Fruit fly (Drosophila melanogaster): ENCODE data around the gene Mkp3.
A peak's percentile ranks its signal among the peaks of the same experiment; 100 is the strongest.

Mkp3 gene

DNA sequence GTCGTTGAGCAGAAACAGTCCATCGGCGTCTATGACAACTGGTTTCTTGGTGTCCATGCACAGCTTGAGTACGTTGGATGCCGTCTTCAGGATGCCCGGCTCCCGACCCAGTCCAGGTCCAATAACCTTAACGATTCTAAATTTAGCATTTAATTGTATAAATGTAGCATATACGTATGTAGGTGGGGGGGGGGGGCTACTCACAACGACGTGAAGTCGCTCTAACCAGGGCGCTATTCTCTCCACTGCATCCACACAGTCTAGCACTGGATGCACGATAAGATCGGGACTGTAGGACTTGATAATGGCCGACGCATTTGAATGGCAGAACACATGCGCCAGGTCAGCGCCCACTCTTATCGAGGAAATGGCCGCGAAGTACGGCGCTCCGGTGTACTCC is 10.9 kb upstream of the Mkp3 start:
- TF ChIP-seq Mio (GFP tag; optimal IDR thresholded peaks at IDR 0.05) (no peak), N (GFP tag; optimal IDR thresholded peaks at IDR 0.05) (no peak), woc (GFP tag; optimal IDR thresholded peaks at IDR 0.05) (no peak), Sp1 (GFP tag; optimal IDR thresholded peaks at IDR 0.05) (no peak), Myc (optimal IDR thresholded peaks at IDR 0.05) (no peak), Dfd (GFP tag; optimal IDR thresholded peaks at IDR 0.05) (peak; percentile 59), Dif (GFP tag; optimal IDR thresholded peaks at IDR 0.05; ENCODE audit: partially characterized antibody) (no peak), pan (optimal IDR thresholded peaks at IDR 0.05) (no peak)

DNA sequence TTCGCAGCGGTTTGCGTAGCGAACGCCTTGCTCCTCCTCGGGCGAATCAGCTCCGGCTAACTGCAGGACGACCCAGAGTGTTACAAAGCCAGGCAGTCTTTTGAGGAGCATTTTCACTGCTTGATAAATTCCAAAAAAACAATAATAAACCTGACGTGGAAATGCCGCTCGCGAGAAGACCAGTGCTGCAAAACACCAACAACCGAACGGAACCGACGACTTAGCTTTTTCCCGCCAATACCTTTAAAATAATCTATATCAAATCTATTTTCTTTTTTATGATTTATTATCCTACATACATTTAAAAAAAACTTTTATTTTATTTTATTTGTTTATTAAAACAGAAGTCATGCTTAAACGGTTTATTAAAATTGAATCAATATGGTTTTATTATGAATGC is 9.8 kb upstream of the Mkp3 start, which contains the start of gene CNPYb:
CNPYb (minus strand) TSS at position 186 of the 400 bp plus-strand sequence.
- TF ChIP-seq woc (GFP tag; optimal IDR thresholded peaks at IDR 0.05) (peak; percentile 34), h (GFP tag; optimal IDR thresholded peaks at IDR 0.05) (no peak), CG9705 (GFP tag; optimal IDR thresholded peaks at IDR 0.05) (peak; percentile 6), Myc (optimal IDR thresholded peaks at IDR 0.05) (peak; percentile 72), sage (GFP tag; optimal IDR thresholded peaks at IDR 0.05) (peak; percentile 47), Sp1 (GFP tag; optimal IDR thresholded peaks at IDR 0.05) (peak; percentile 21)

DNA sequence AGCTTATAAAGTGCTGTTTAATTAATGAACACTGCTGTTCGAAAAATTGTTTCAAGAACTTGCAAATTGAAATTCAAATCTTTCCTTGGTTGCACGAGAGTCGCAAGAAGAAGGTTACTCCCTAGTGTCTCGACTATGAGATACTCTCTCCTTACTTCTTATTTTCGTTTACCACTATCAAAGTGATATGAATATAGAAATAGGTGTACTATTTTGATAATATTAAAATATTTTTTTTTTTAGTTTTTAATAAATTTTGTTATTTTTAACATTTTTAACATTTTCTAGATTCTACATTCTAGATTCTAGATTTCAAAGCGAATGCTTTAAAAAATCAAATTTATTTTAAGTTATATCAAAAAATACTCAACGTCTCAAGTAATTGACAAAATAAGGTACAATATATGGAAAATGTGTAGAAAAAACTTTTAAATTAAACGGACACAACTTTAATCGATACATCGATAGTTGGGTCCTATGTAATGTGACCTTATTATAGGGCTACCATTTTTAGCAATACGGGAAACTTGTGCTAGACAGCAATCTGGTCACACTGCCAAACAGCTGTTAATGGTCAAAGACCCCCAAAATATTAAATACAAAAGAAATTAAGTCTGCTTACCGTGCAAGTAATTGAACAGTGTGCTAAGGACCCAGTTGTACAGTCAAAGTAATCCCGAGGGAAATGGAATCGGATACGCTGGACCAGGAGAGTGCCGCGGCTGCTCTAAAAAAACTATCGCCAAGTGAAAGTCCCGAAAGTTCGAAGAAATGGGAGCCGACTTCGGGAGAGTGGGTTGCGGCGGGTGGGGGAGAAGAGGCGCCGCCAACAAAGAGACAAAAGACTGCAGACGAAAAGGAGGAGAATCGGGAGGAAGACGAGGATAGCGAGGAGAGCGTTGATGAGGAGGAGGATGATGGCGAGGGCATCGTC is 6.2 kb upstream of the Mkp3 start, which contains the start of gene MESR6:
MESR6 (plus strand) TSS at position 546 of the 934 bp plus-strand sequence.
- TF ChIP-seq h (GFP tag; optimal IDR thresholded peaks at IDR 0.05) (peak; percentile 22), Hr83 (GFP tag; optimal IDR thresholded peaks at IDR 0.05; ENCODE audit: poor library complexity, severe bottlenecking) (peak; percentile 30), jim (GFP tag; optimal IDR thresholded peaks at IDR 0.05) (no peak), CG32264 (GFP tag; optimal IDR thresholded peaks at IDR 0.05) (no peak), Mio (GFP tag; optimal IDR thresholded peaks at IDR 0.05) (no peak), Jra (GFP tag; optimal IDR thresholded peaks at IDR 0.05) (no peak), Rel (GFP tag; optimal IDR thresholded peaks at IDR 0.05) (no peak), Rel (tag; optimal IDR thresholded peaks at IDR 0.05) (peak; percentile 79), Sp1 (GFP tag; optimal IDR thresholded peaks at IDR 0.05) (peak; percentile 17)

DNA sequence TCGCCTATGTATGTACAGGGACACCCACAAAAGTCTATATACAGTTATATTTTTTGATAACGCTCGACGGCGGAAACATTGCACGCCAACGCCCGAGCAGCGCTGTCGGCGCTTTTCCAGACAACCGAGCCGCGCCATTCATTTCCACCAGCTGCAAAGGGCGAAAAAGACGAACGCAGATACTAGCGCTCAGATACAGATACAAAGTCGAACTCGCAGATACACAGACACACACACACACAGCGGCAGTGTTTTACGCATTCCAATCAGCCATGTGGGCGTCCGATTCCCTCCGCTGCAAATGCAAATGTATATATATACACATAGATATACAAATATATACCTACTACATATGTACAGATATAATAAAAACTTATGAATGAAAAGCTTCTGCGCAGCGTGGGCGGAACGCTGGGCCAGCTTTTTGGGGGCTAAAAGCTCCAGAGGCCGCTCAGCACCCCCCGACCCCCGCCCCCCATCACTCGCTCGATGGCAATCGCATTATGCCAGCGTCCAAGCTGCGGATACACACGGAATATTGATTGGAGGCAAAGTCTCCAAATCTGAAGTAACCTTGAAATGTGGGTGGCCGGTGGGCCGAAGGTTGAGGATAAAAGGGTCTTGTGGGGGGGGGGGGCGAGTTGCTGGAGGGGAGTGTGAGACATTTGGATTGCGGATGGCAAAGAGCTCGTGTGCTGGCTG is 5.3 kb upstream of the Mkp3 start:
- peak; percentile 24 for TF ChIP-seq sage (GFP tag; optimal IDR thresholded peaks at IDR 0.05)
- peak; percentile 61 for TF ChIP-seq Dfd (GFP tag; optimal IDR thresholded peaks at IDR 0.05)
- TF ChIP-seq CG32264 (GFP tag; optimal IDR thresholded peaks at IDR 0.05) = no peak
- no peak for TF ChIP-seq psq (GFP tag; optimal IDR thresholded peaks at IDR 0.05)
- TF ChIP-seq foxo (GFP tag; optimal IDR thresholded peaks at IDR 0.05) = no peak
- peak; percentile 7 for TF ChIP-seq Dif (GFP tag; optimal IDR thresholded peaks at IDR 0.05; ENCODE audit: partially characterized antibody)
- TF ChIP-seq h (GFP tag; optimal IDR thresholded peaks at IDR 0.05) = no peak

DNA sequence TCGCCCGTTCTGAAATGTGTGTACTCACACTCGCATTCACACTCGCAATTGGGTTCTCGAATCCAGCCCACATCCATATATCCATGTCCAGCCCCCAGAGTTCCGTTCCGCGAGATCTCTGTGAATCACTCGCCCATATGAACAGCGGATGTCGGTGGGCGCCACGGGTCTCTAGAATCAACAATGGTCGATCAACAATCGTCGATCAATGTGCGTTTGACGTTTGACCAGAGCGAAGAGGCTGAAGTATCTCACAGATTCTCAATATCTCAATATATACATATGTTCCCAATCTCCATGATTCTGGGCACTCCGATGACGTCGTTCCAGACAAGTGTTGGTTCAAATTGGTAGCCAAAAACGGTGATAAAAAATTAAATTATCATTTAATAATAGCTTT is 2.9 kb upstream of the Mkp3 start:
- TF ChIP-seq usp (GFP tag; optimal IDR thresholded peaks at IDR 0.05) (no peak), Abd-B (GFP tag; optimal IDR thresholded peaks at IDR 0.05) (no peak), Hr78 (GFP tag; optimal IDR thresholded peaks at IDR 0.05) (no peak), Jra (GFP tag; optimal IDR thresholded peaks at IDR 0.05) (no peak), Sp1 (GFP tag; optimal IDR thresholded peaks at IDR 0.05) (no peak), foxo (GFP tag; optimal IDR thresholded peaks at IDR 0.05) (no peak)

DNA sequence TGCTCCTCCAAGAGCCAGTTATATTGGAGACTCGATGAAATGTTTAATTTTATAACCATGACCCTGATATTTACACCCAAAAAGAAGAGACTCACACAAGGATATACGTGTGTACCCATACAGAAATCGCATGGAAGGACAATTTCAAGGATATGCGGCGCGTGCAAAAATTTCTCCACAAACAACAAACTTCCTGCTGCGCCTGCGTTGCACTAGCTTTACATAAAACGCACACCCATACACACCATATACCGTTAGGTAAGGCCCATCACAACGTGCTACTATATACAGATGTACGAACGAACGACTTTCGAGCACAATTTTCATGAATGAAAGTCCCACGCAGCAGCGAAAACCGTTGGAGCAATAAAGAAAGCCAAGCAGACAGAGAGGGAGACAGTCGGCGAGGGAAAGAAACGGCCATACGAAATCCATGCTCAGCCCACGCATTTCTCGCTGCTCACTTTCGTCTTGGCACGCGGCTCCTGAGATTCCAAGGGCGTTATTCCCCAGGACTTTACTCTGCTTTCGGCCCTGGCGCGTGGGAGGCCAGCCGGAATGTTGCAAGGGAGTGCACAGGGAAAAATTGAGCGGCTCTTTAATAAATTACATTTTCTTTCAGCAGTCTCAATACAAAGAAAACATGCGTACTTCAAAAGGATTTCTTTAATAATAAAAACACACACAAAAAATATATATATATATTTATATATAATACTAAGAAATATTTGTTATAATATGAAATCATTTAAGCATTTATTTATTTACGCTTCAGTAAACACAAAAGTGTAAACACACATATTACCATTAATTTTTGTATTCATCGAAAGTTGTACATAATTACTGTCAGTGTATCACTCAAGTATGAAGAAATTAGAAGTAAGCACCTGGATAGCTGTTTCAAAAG is 1.4 kb upstream of the Mkp3 start:
- no peak for TF ChIP-seq fru (GFP tag; optimal IDR thresholded peaks at IDR 0.05)
- TF ChIP-seq HLH106 (tag; optimal IDR thresholded peaks at IDR 0.05) = peak; percentile 10
- TF ChIP-seq ey (GFP tag; optimal IDR thresholded peaks at IDR 0.05) = no peak
- peak; percentile 28 for TF ChIP-seq Sp1 (GFP tag; optimal IDR thresholded peaks at IDR 0.05)
- TF ChIP-seq foxo (GFP tag; optimal IDR thresholded peaks at IDR 0.05) = peak in 1 of 2 experiments; percentile 24
- no peak for TF ChIP-seq sage (GFP tag; optimal IDR thresholded peaks at IDR 0.05)
- TF ChIP-seq psq (GFP tag; optimal IDR thresholded peaks at IDR 0.05) = peak; percentile 35

All from whole organism, wandering third instar larva.